Worm (Caenorhabditis elegans): Measurements from ENCODE around the gene fbxb-46.

DNA sequence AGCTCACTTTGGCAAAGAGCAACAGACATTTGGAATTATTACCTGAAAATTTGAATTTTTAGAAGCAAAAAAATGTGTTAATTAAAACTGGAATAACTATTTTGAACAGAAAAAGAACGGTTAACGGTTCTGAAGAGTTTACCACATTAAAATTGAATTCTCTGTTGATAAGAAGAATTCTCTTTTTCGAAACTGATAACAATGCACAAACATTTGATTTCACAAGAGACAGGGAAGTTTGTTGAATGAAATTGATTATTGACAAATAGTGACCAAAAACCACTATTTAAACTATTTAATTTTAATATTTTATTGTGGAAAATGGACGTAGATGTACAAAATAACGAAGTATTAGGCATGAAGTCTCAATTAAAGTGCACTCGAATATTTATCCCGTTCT lies 36.6 kb upstream of the fbxb-46 start:
- TF ChIP-seq W03F9.2 (tag; optimal IDR thresholded peaks at IDR 0.05) (no peak), him-1 (tag; optimal IDR thresholded peaks at IDR 0.05) (no peak)
